Fruit fly (Drosophila melanogaster) whole organism, wandering third instar larva: Measurements from ENCODE around the gene TkR99D.

Source experiments
- Myc ChIP-seq: fragments of >200 bp; optimal IDR thresholded peaks from 2 replicates; lab custom pipeline; 2017
- fru ChIP-seq: fragments of 200-800 bp; sonication (Bioruptor generic); optimal IDR thresholded peaks from 3 replicates; lab custom pipeline; 2016; ENCODE audit warnings: missing biosample characterization, mild to moderate bottlenecking, missing genetic modification characterization
- h ChIP-seq: fragments of 200-800 bp; sonication (Bioruptor generic); optimal IDR thresholded peaks from 3 replicates; lab custom pipeline; 2016; ENCODE audit warnings: missing biosample characterization, mild to moderate bottlenecking, missing genetic modification characterization
- lola ChIP-seq: fragments of >200 bp; optimal IDR thresholded peaks from 2 replicates; lab custom pipeline; 2017; ENCODE audit warnings: missing biosample characterization, missing genetic modification characterization
- pan ChIP-seq: fragments of >200 bp; optimal IDR thresholded peaks from 2 replicates; lab custom pipeline; 2017
- psq ChIP-seq: fragments of 200-800 bp; sonication (Bioruptor generic); optimal IDR thresholded peaks from 3 replicates; lab custom pipeline; 2017; ENCODE audit warnings: missing biosample characterization, mild to moderate bottlenecking, missing genetic modification characterization, moderate library complexity
- sage ChIP-seq: fragments of 200-800 bp; sonication (Bioruptor generic); optimal IDR thresholded peaks from 2 replicates; lab custom pipeline; 2016; ENCODE audit warnings: missing biosample characterization, mild to moderate bottlenecking, missing genetic modification characterization
- tai ChIP-seq: sonication (Bioruptor generic); optimal IDR thresholded peaks from 2 replicates; lab custom pipeline; 2016; ENCODE audit warnings: missing biosample characterization, missing genetic modification characterization
- woc ChIP-seq: sonication (Bioruptor generic); optimal IDR thresholded peaks from 2 replicates; lab custom pipeline; 2016; ENCODE audit warnings: missing biosample characterization, mild to moderate bottlenecking, missing genetic modification characterization

DNA sequence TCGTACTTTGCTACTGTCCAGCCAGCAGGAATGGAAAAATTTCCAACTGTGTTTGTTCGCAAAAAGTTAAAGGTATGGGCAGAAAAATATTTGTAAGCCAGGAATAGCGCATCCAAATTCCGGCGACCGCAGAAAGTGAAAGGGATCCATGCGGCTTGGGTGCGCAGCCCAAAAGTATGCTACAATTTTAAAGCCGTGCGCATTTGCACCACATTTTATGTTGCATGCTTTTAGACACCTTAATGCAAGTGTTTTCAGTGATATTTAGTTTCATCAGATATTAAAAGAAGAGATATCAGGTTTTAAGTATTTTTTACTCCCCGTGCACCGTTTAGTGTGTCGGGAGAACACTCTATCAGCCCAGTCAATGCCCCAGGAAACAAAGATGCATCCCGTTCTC is 6.1 kb downstream of the TkR99D start:
- TF ChIP-seq h (GFP tag; lab: Kevin White, UChicago) (no peak), sage (GFP tag; lab: Kevin White, UChicago) (no peak), psq (GFP tag; lab: Kevin White, UChicago) (no peak), Myc (no peak), fru (GFP tag; lab: Kevin White, UChicago) (no peak), woc (GFP tag; lab: Kevin White, UChicago) (no peak), tai (GFP tag; lab: Kevin White, UChicago) (no peak), lola (GFP tag; lab: Kevin White, UChicago) (no peak), pan (lab: Kevin White, UChicago) (no peak)
